Fruit fly (Drosophila melanogaster) whole organism, embryonic: ENCODE results near the gene CG6607.

Experiments
- Bdp1 ChIP-seq: fragments of 200-800 bp; sonication (Bioruptor generic); optimal IDR thresholded peaks from 3 replicates; lab custom pipeline; 2016; ENCODE audit warnings: missing biosample characterization, missing genetic modification characterization
- CG12155 ChIP-seq: fragments of 200-800 bp; sonication (Bioruptor generic); optimal IDR thresholded peaks from 3 replicates; lab custom pipeline; 2016; ENCODE audit warnings: missing biosample characterization, missing genetic modification characterization
- CG12219 ChIP-seq: fragments of 200-800 bp; sonication (Bioruptor generic); optimal IDR thresholded peaks from 3 replicates; lab custom pipeline; 2018; ENCODE audit warnings: missing biosample characterization, mild to moderate bottlenecking, missing genetic modification characterization
- CG12236 ChIP-seq: fragments of 200-800 bp; sonication (Bioruptor generic); optimal IDR thresholded peaks from 2 replicates; lab custom pipeline; 2016; ENCODE audit warnings: missing biosample characterization, missing genetic modification characterization
- CG12942 ChIP-seq: fragments of 200-800 bp; sonication (Bioruptor generic); optimal IDR thresholded peaks from 3 replicates; lab custom pipeline; 2016; ENCODE audit warnings: missing biosample characterization, missing genetic modification characterization
- CG13775 ChIP-seq: fragments of 200-800 bp; sonication (Bioruptor generic); optimal IDR thresholded peaks from 3 replicates; lab custom pipeline; 2017; ENCODE audit warnings: missing biosample characterization, mild to moderate bottlenecking, missing genetic modification characterization
- CG14441 ChIP-seq: fragments of 200-800 bp; sonication (Bioruptor generic); IDR thresholded peaks from 2 replicates; pipeline ENCODE4 v1.3.6; 2022; ENCODE audit warnings: missing biosample characterization, missing genetic modification characterization
- CG16813 ChIP-seq: fragments of 200-800 bp; sonication (Bioruptor generic); IDR thresholded peaks from 3 replicates; pipeline ENCODE4 v1.3.6; 2022; ENCODE audit warnings: missing biosample characterization, missing genetic modification characterization; ENCODE audit not compliant: partially characterized antibody
- CG17385 ChIP-seq: fragments of 200-800 bp; sonication (Bioruptor generic); optimal IDR thresholded peaks from 3 replicates; lab custom pipeline; 2018; ENCODE audit warnings: missing biosample characterization, mild to moderate bottlenecking, missing genetic modification characterization
- CG17829 ChIP-seq: fragments of 200-800 bp; optimal IDR thresholded peaks from 2 replicates; lab custom pipeline; 2019; ENCODE audit warnings: missing biosample characterization, mild to moderate bottlenecking, missing genetic modification characterization, moderate library complexity
- CG17912 ChIP-seq: fragments of 200-800 bp; sonication (Bioruptor generic); optimal IDR thresholded peaks from 2 replicates; lab custom pipeline; 2018; ENCODE audit warnings: missing biosample characterization, mild to moderate bottlenecking, missing genetic modification characterization
- CG18764 ChIP-seq: fragments of 200-800 bp; sonication (Bioruptor generic); optimal IDR thresholded peaks from 3 replicates; lab custom pipeline; 2016; ENCODE audit warnings: missing biosample characterization, missing genetic modification characterization
- CG2116 ChIP-seq: fragments of 200-800 bp; sonication (Bioruptor generic); optimal IDR thresholded peaks from 3 replicates; lab custom pipeline; 2018; ENCODE audit warnings: missing biosample characterization, mild to moderate bottlenecking, missing genetic modification characterization
- CG2129 ChIP-seq: fragments of 200-800 bp; sonication (Bioruptor generic); IDR thresholded peaks from 2 replicates; pipeline ENCODE4 v1.3.6; 2022; ENCODE audit warnings: missing biosample characterization, missing genetic modification characterization; ENCODE audit not compliant: partially characterized antibody
- CG2202 ChIP-seq: fragments of 200-800 bp; sonication (Bioruptor generic); optimal IDR thresholded peaks from 2 replicates; lab custom pipeline; 2018; ENCODE audit warnings: missing biosample characterization, mild to moderate bottlenecking, missing genetic modification characterization
- CG3995 ChIP-seq: fragments of 200-800 bp; sonication (Bioruptor generic); optimal IDR thresholded peaks from 3 replicates; lab custom pipeline; 2016; ENCODE audit warnings: missing biosample characterization, missing genetic modification characterization
- CG42726 ChIP-seq: fragments of 200-800 bp; sonication (Bioruptor generic); IDR thresholded peaks from 2 replicates; pipeline ENCODE4 v1.3.6; 2022; ENCODE audit warnings: missing biosample characterization, missing genetic modification characterization; ENCODE audit not compliant: partially characterized antibody
- CG4404 ChIP-seq: fragments of 200-800 bp; sonication (Bioruptor generic); IDR thresholded peaks from 2 replicates; pipeline ENCODE4 v1.3.6; 2022; ENCODE audit warnings: missing biosample characterization, missing genetic modification characterization
- CG4820 ChIP-seq: fragments of 200-800 bp; sonication (Bioruptor generic); optimal IDR thresholded peaks from 3 replicates; lab custom pipeline; 2016; ENCODE audit warnings: missing biosample characterization, missing genetic modification characterization
- CG6175 ChIP-seq: fragments of 200-800 bp; sonication (Bioruptor generic); IDR thresholded peaks from 3 replicates; pipeline ENCODE4 v1.3.6; 2022; ENCODE audit warnings: missing biosample characterization, missing genetic modification characterization
- CG6683 ChIP-seq: fragments of 200-800 bp; sonication (Bioruptor generic); optimal IDR thresholded peaks from 2 replicates; lab custom pipeline; 2017; ENCODE audit warnings: missing biosample characterization, mild to moderate bottlenecking, missing genetic modification characterization, missing genetic modification reagents
- CG6813 ChIP-seq: fragments of 200-800 bp; sonication (Bioruptor generic); optimal IDR thresholded peaks from 2 replicates; lab custom pipeline; 2017; ENCODE audit warnings: missing biosample characterization, missing genetic modification characterization, mild to moderate bottlenecking, moderate library complexity, missing genetic modification reagents
- CG7963 ChIP-seq: fragments of 200-800 bp; sonication (Bioruptor generic); IDR thresholded peaks from 3 replicates; pipeline ENCODE4 v1.3.6; 2022; ENCODE audit warnings: missing biosample characterization, missing genetic modification characterization; ENCODE audit not compliant: partially characterized antibody
- CG8290 ChIP-seq, 3 experiments: fragments of 200-800 bp; sonication (Bioruptor generic); optimal IDR thresholded peaks; 2 replicates each; lab custom pipeline; 2016 to 2019; ENCODE audit warnings: missing biosample characterization in 3 of 3, missing genetic modification characterization in 3 of 3, mild to moderate bottlenecking in 2 of 3, moderate library complexity in 1 of 3
- CG9437 ChIP-seq: fragments of 200-800 bp; sonication (Bioruptor generic); optimal IDR thresholded peaks from 2 replicates; lab custom pipeline; 2018; ENCODE audit warnings: missing biosample characterization, mild to moderate bottlenecking, missing genetic modification characterization
- CTCF ChIP-seq: fragments of 200-800 bp; sonication (Bioruptor generic); optimal IDR thresholded peaks from 2 replicates; lab custom pipeline; 2017; ENCODE audit warnings: missing biosample characterization, mild to moderate bottlenecking, missing genetic modification characterization, moderate library complexity
- Dbx ChIP-seq: fragments of 200-800 bp; sonication (Bioruptor generic); IDR thresholded peaks from 3 replicates; pipeline ENCODE4 v1.3.6; 2022; ENCODE audit warnings: missing biosample characterization, missing genetic modification characterization
- Hsf ChIP-seq: fragments of 200-800 bp; sonication (Bioruptor generic); optimal IDR thresholded peaks from 3 replicates; lab custom pipeline; 2016; ENCODE audit warnings: missing biosample characterization, missing genetic modification characterization
- MESR4 ChIP-seq: fragments of 200-800 bp; sonication (Bioruptor generic); optimal IDR thresholded peaks from 2 replicates; lab custom pipeline; 2018; ENCODE audit warnings: missing biosample characterization, mild to moderate bottlenecking, missing genetic modification characterization, moderate library complexity
- Pdp1 ChIP-seq, 2 experiments: fragments of 200-800 bp; sonication (Bioruptor generic); optimal IDR thresholded peaks; 3 replicates each; lab custom pipeline; 2016; ENCODE audit warnings: missing biosample characterization in 2 of 2, missing genetic modification characterization in 2 of 2, mild to moderate bottlenecking in 1 of 2, moderate library complexity in 1 of 2
- Sin3A ChIP-seq: fragments of >200 bp; optimal IDR thresholded peaks from 2 replicates; lab custom pipeline; 2018
- Spps ChIP-seq: fragments of 200-800 bp; sonication (Bioruptor generic); optimal IDR thresholded peaks from 2 replicates; lab custom pipeline; 2018; ENCODE audit warnings: missing biosample characterization, mild to moderate bottlenecking, missing genetic modification characterization
- Xrp1 ChIP-seq: fragments of 200-800 bp; sonication (Bioruptor generic); IDR thresholded peaks from 2 replicates; pipeline ENCODE4 v1.3.6; 2022; ENCODE audit warnings: missing biosample characterization, missing genetic modification characterization
- bbx ChIP-seq: fragments of 200-800 bp; sonication (Bioruptor generic); IDR thresholded peaks from 2 replicates; pipeline ENCODE4 v1.3.6; 2022; ENCODE audit warnings: missing biosample characterization, missing genetic modification characterization; ENCODE audit not compliant: partially characterized antibody
- chif ChIP-seq, 2 experiments: fragments of 200-800 bp; sonication (Bioruptor generic); optimal IDR thresholded peaks; 3 replicates each; lab custom pipeline; 2016; ENCODE audit warnings: missing biosample characterization in 2 of 2, missing genetic modification characterization in 2 of 2
- chinmo ChIP-seq: fragments of 200-800 bp; sonication (Bioruptor generic); IDR thresholded peaks from 4 replicates; pipeline ENCODE4 v1.3.6; 2022; ENCODE audit warnings: missing biosample characterization, missing genetic modification characterization; ENCODE audit not compliant: partially characterized antibody
- crol ChIP-seq: fragments of 200-800 bp; sonication (Bioruptor generic); IDR thresholded peaks from 2 replicates; pipeline ENCODE4 v1.3.6; 2022; ENCODE audit warnings: missing biosample characterization, missing genetic modification characterization
- dmrt99B ChIP-seq: fragments of 200-800 bp; sonication (Bioruptor generic); optimal IDR thresholded peaks from 2 replicates; lab custom pipeline; 2018; ENCODE audit warnings: missing biosample characterization, mild to moderate bottlenecking, missing genetic modification characterization, moderate library complexity
- ftz-f1 ChIP-seq: fragments of 200-800 bp; sonication (Bioruptor generic); optimal IDR thresholded peaks from 2 replicates; lab custom pipeline; 2016; ENCODE audit warnings: missing biosample characterization, missing genetic modification characterization
- fu2 ChIP-seq: fragments of 200-800 bp; sonication (Bioruptor generic); optimal IDR thresholded peaks from 2 replicates; lab custom pipeline; 2016; ENCODE audit warnings: missing biosample characterization, missing genetic modification characterization
- kni ChIP-seq: fragments of 200-800 bp; sonication (Bioruptor generic); optimal IDR thresholded peaks from 3 replicates; lab custom pipeline; 2017; ENCODE audit warnings: mild to moderate bottlenecking, missing biosample characterization, missing genetic modification reagents, missing genetic modification characterization
- mld ChIP-seq: fragments of 200-800 bp; sonication (Bioruptor generic); IDR thresholded peaks from 3 replicates; pipeline ENCODE4 v1.3.6; 2022; ENCODE audit warnings: missing biosample characterization, missing genetic modification characterization; ENCODE audit not compliant: partially characterized antibody
- schlank ChIP-seq: fragments of 200-800 bp; sonication (Bioruptor generic); optimal IDR thresholded peaks from 2 replicates; lab custom pipeline; 2018; ENCODE audit warnings: missing biosample characterization, mild to moderate bottlenecking, missing genetic modification characterization
- so ChIP-seq: fragments of 200-800 bp; sonication (Bioruptor generic); IDR thresholded peaks from 3 replicates; pipeline ENCODE4 v1.3.6; 2022; ENCODE audit warnings: missing biosample characterization, missing genetic modification characterization
- twi ChIP-seq: fragments of 200-800 bp; optimal IDR thresholded peaks from 2 replicates; lab custom pipeline; 2019; ENCODE audit warnings: missing biosample characterization, mild to moderate bottlenecking, missing genetic modification characterization, moderate library complexity
- zfh1 ChIP-seq: fragments of 200-800 bp; sonication (Bioruptor generic); IDR thresholded peaks from 3 replicates; pipeline ENCODE4 v1.3.6; 2022; ENCODE audit warnings: missing biosample characterization, missing genetic modification characterization

Gene CG6607

DNA sequence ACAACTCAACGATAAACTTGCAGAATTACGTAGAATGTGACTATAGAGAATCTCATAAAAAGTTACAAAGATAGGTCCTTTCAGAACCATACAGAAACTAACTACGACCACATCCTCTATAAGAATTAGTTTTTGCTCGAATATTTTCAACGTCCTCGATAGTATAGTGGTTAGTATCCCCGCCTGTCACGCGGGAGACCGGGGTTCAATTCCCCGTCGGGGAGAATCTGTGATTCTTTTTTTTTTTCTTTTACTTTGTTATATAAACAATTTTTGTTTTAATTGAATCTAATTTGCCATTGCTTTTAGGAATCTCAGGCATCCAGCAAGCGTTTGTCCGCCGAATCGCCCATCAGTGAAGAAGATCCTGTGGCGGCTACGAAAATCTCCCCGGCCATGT is 27.3 kb downstream of the CG6607 start (continued):
- TF ChIP-seq CG2129 (GFP tag; lab: Robert Waterston, UW) (no peak), fu2 (GFP tag; lab: Kevin White, UChicago) (no peak), kni (GFP tag; lab: Kevin White, UChicago) (no peak), CG12219 (GFP tag; lab: Kevin White, UChicago) (no peak), ftz-f1 (GFP tag; lab: Kevin White, UChicago) (no peak), CG17829 (tag; lab: Kevin White, UChicago) (no peak), CG3995 (GFP tag; lab: Kevin White, UChicago) (no peak), CG17385 (no peak), dmrt99B (tag; lab: Kevin White, UChicago) (no peak), CG42726 (peak; percentile 73; the same call in 1 of the 2 replicates), CG12942 (GFP tag; lab: Kevin White, UChicago) (no peak), chinmo (0 out of 4 replicates have a peak, but pooled peaks have one; percentile 27), CG12236 (GFP tag; lab: Kevin White, UChicago) (no peak), CG13775 (GFP tag; lab: Kevin White, UChicago) (no peak), Bdp1 (GFP tag; lab: Kevin White, UChicago) (peak; percentile 97), mld (GFP tag; lab: Robert Waterston, UW) (peak; percentile 83; the same call in 2 of the 3 replicates), CG7963 (GFP tag; lab: Robert Waterston, UW) (peak; percentile 50; the same call in 1 of the 3 replicates), zfh1 (GFP tag; lab: Robert Waterston, UW) (no peak), Sin3A (lab: Kevin White, UChicago) (no peak), CG16813 (GFP tag; lab: Robert Waterston, UW) (peak; percentile 83), Hsf (GFP tag; lab: Kevin White, UChicago) (no peak), Spps (no peak), CG9437 (GFP tag; lab: Kevin White, UChicago) (no peak), CG2116 (GFP tag; lab: Kevin White, UChicago) (no peak), CG14441 (GFP tag; lab: Robert Waterston, UW) (no peak), chif (GFP tag; optimal IDR thresholded peaks at IDR 0.05; lab: Kevin White, UChicago) (no peak), so (GFP tag; lab: Robert Waterston, UW) (no peak), CG6683 (GFP tag; lab: Kevin White, UChicago) (no peak), CG6175 (no peak), twi (tag; lab: Kevin White, UChicago) (no peak), crol (GFP tag; lab: Robert Waterston, UW) (no peak), CG17912 (no peak), CG12155 (GFP tag; lab: Kevin White, UChicago) (no peak), MESR4 (GFP tag; lab: Kevin White, UChicago) (no peak), Dbx (GFP tag; lab: Robert Waterston, UW) (no peak), Pdp1 (GFP tag; optimal IDR thresholded peaks at IDR 0.05; lab: Kevin White, UChicago) (peak in 1 of 2 experiments; percentile 69), CG8290 (GFP tag; optimal IDR thresholded peaks at IDR 0.05; lab: Kevin White, UChicago) (no peak), CG8290 (tag; optimal IDR thresholded peaks at IDR 0.05; lab: Kevin White, UChicago) (no peak), CG2202 (no peak), CG4820 (GFP tag; lab: Kevin White, UChicago) (no peak), CG18764 (GFP tag; lab: Kevin White, UChicago) (no peak), CG6813 (GFP tag; lab: Kevin White, UChicago) (no peak), bbx (GFP tag; lab: Robert Waterston, UW) (peak; percentile 40; the same call in 1 of the 2 replicates), CG4404 (GFP tag; lab: Robert Waterston, UW) (no peak), schlank (tag; lab: Kevin White, UChicago) (no peak), Xrp1 (GFP tag; lab: Robert Waterston, UW) (no peak), CTCF (GFP tag; lab: Kevin White, UChicago) (no peak)
- TF ChIP-seq, all 482 proteins: peak for 15
